Fruit fly (Drosophila melanogaster): Measurements from ENCODE around the gene Mgat4b.

Gene Mgat4b

dm6 chr3L:14728460-14728859 is 40.6 kb downstream of the Mgat4b start, which contains the start of gene CG13473:
TSS of gene CG13473 (plus strand) at chr3L:14728760.
- TF ChIP-seq fd96Ca (GFP tag; IDR thresholded peaks at IDR 0.05) = no peak
- TF ChIP-seq CG15710 (tag; optimal IDR thresholded peaks at IDR 0.05) = no peak
- no peak for TF ChIP-seq CG8301 (tag; optimal IDR thresholded peaks at IDR 0.05)
- TF ChIP-seq CG34367 (tag; optimal IDR thresholded peaks at IDR 0.05) = no peak
- TF ChIP-seq CG4496 (GFP tag; IDR thresholded peaks at IDR 0.05) = no peak
- TF ChIP-seq gl (tag; optimal IDR thresholded peaks at IDR 0.05) = no peak
- no peak for TF ChIP-seq CG8159 (tag; optimal IDR thresholded peaks at IDR 0.05)
- TF ChIP-seq EcR (GFP tag; optimal IDR thresholded peaks at IDR 0.05) = no peak

Data from whole organism, pupa.